Worm (Caenorhabditis elegans) whole organism, early embryonic: ENCODE measurements around the gene nrsn-1.

Source experiments
- F13C5.2 ChIP-seq: sonication (generic microtip); optimal IDR thresholded peaks from 2 replicates; lab custom pipeline; 2017; ENCODE audit warnings: mild to moderate bottlenecking, missing genetic modification characterization, inconsistent platforms, missing compliant biosample characterization
- ama-1 ChIP-seq: fragments of 150-350 bp; optimal IDR thresholded peaks from 2 replicates; lab custom pipeline; 2014
- ceh-13 ChIP-seq: fragments of 200-800 bp; sonication (Bioruptor generic); optimal IDR thresholded peaks from 2 replicates; lab custom pipeline; 2018; ENCODE audit warnings: mild to moderate bottlenecking, missing genetic modification characterization, missing compliant biosample characterization
- ceh-36 ChIP-seq: sonication (generic microtip); optimal IDR thresholded peaks from 2 replicates; lab custom pipeline; 2016; ENCODE audit warnings: missing genetic modification characterization, inconsistent platforms, missing compliant biosample characterization
- ets-7 ChIP-seq: sonication (generic microtip); optimal IDR thresholded peaks from 2 replicates; lab custom pipeline; 2016; ENCODE audit warnings: missing genotype, missing genetic modification characterization, missing compliant biosample characterization
- flt-1 ChIP-seq: fragments of 200-800 bp; sonication (Bioruptor generic); IDR thresholded peaks from 2 replicates; pipeline ENCODE4 v1.3.6; 2022; ENCODE audit warnings: missing genetic modification characterization, missing compliant biosample characterization
- hmg-4 ChIP-seq: fragments of 200-800 bp; sonication (Bioruptor generic); optimal IDR thresholded peaks from 2 replicates; lab custom pipeline; 2018; ENCODE audit warnings: mild to moderate bottlenecking, missing genetic modification characterization, missing compliant biosample characterization
- sea-1 ChIP-seq: fragments of 200-800 bp; sonication (Bioruptor generic); conservative IDR thresholded peaks from 2 replicates; pipeline ENCODE4 v1.3.6; 2022; ENCODE audit warnings: missing genetic modification characterization, missing compliant biosample characterization
- tbx-11 ChIP-seq: fragments of 200-800 bp; sonication (Bioruptor generic); IDR thresholded peaks from 2 replicates; pipeline ENCODE4 v1.3.6; 2022; ENCODE audit warnings: missing genetic modification characterization, missing compliant biosample characterization
- tbx-37 ChIP-seq: fragments of 200-800 bp; sonication (Bioruptor generic); conservative IDR thresholded peaks from 2 replicates; pipeline ENCODE4 v1.3.6; 2022; ENCODE audit warnings: missing genetic modification reagents, missing genetic modification characterization, missing compliant biosample characterization

- TF ChIP-seq flt-1 (GFP tag; lab: Robert Waterston, UW) (no peak), sea-1 (GFP tag; lab: Robert Waterston, UW) (no peak), ets-7 (no peak), ama-1 (lab: Kevin White, UChicago) (no peak), tbx-11 (GFP tag; lab: Robert Waterston, UW) (no peak), ceh-13 (no peak), ceh-36 (no peak), hmg-4 (GFP tag; lab: Kevin White, UChicago) (no peak), tbx-37 (GFP tag; lab: Robert Waterston, UW) (no peak), F13C5.2 (tag; lab: Kevin White, UChicago) (no peak)
Observed at ce11 chrV:3718507-3718906, 2.7 kb upstream of the nrsn-1 start.
